Fruit fly (Drosophila melanogaster) whole organism, adult: ENCODE measurements around the gene Amnionless.

Experiments used
- CG14711 ChIP-seq: fragments of 200-800 bp; sonication (Bioruptor generic); optimal IDR thresholded peaks from 2 replicates; lab custom pipeline; 2018; ENCODE audit warnings: missing biosample characterization, mild to moderate bottlenecking, missing genetic modification characterization, moderate library complexity
- CG1620 ChIP-seq: fragments of 200-800 bp; sonication (Bioruptor generic); optimal IDR thresholded peaks from 2 replicates; lab custom pipeline; 2016; ENCODE audit warnings: missing biosample characterization, missing genetic modification characterization
- CG33017 ChIP-seq: fragments of 200-800 bp; sonication (Bioruptor generic); optimal IDR thresholded peaks from 2 replicates; lab custom pipeline; 2018; ENCODE audit warnings: missing biosample characterization, mild to moderate bottlenecking, missing genetic modification characterization, moderate library complexity
- CG7101 ChIP-seq: fragments of 200-800 bp; sonication (Bioruptor generic); optimal IDR thresholded peaks from 2 replicates; lab custom pipeline; 2018; ENCODE audit warnings: missing biosample characterization, mild to moderate bottlenecking, missing genetic modification characterization, moderate library complexity
- Crg-1 ChIP-seq: fragments of 200-800 bp; sonication (Bioruptor generic); optimal IDR thresholded peaks from 2 replicates; lab custom pipeline; 2016; ENCODE audit warnings: missing biosample characterization, missing genetic modification characterization
- Hr96 ChIP-seq: fragments of 200-800 bp; sonication (Bioruptor generic); optimal IDR thresholded peaks from 2 replicates; lab custom pipeline; 2016; ENCODE audit warnings: missing biosample characterization, missing genetic modification characterization
- Mnt ChIP-seq: fragments of 200-800 bp; sonication (Bioruptor generic); optimal IDR thresholded peaks from 2 replicates; lab custom pipeline; 2016; ENCODE audit warnings: missing biosample characterization, mild to moderate bottlenecking, missing genetic modification characterization
- cnc ChIP-seq, 2 experiments: fragments of >200 bp; optimal IDR thresholded peaks; 2 replicates each; lab custom pipeline; 2017
- kay ChIP-seq: fragments of 200-800 bp; sonication (Bioruptor generic); peaks from one replicate; lab custom pipeline; 2016; ENCODE audit warnings: missing biosample characterization, missing genetic modification characterization, borderline replicate concordance
- ovo ChIP-seq: fragments of 200-800 bp; sonication (Bioruptor generic); optimal IDR thresholded peaks from 2 replicates; lab custom pipeline; 2016; ENCODE audit warnings: missing biosample characterization, missing genetic modification characterization
- pad ChIP-seq: fragments of 200-800 bp; sonication (Bioruptor generic); optimal IDR thresholded peaks from 3 replicates; lab custom pipeline; 2017; ENCODE audit warnings: missing biosample characterization, missing genetic modification characterization, mild to moderate bottlenecking, moderate library complexity, missing genetic modification reagents
- tj ChIP-seq: fragments of 200-800 bp; sonication (Bioruptor generic); optimal IDR thresholded peaks from 3 replicates; lab custom pipeline; 2017; ENCODE audit warnings: missing biosample characterization, mild to moderate bottlenecking, missing genetic modification characterization, moderate library complexity

- TF ChIP-seq tj (GFP tag; lab: Kevin White, UChicago) (no peak), CG33017 (tag; lab: Kevin White, UChicago) (no peak), kay (no peak), Hr96 (GFP tag; lab: Kevin White, UChicago) (no peak), CG7101 (tag; lab: Kevin White, UChicago) (no peak), ovo (GFP tag; lab: Kevin White, UChicago) (no peak), Mnt (GFP tag; lab: Kevin White, UChicago) (no peak), CG1620 (GFP tag; lab: Kevin White, UChicago) (no peak), pad (GFP tag; lab: Kevin White, UChicago) (no peak), cnc (optimal IDR thresholded peaks at IDR 0.05; lab: Kevin White, UChicago) (no peak), CG14711 (tag; lab: Kevin White, UChicago) (no peak), Crg-1 (GFP tag; lab: Kevin White, UChicago) (no peak)
These were observed 32.2 kb upstream of the Amnionless start, which contains the start of gene CG11911 for dm6 chr2L:321148-321547.
